Worm (Caenorhabditis elegans): ENCODE results near the gene col-146.

DNA sequence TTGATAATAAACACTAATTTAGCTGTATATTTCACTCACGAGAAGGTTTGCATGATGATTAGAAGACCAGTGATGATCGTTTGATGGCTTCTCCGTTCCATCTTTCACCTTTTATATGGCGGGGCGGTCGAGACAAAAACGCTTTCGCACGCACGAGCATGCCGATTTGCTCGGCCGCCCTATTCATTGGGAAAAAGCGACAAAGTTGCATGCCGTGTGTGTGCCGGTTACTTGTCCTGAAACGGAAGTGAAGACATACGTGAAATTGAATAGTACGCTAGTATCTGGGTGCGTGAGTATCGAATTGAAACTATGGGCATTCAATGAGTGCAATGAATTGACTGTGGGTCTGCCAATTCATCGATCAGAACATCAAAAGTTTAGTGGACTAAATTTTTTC is 6.9 kb upstream of the col-146 start, which contains the start of gene idpc-5:
- TF ChIP-seq nhr-232 (tag; optimal IDR thresholded peaks at IDR 0.05) (no peak), pqm-1 (tag; optimal IDR thresholded peaks at IDR 0.05) (no peak), tbx-7 (tag; optimal IDR thresholded peaks at IDR 0.05) (no peak), ama-1 (optimal IDR thresholded peaks at IDR 0.05) (no peak), madf-2 (tag; optimal IDR thresholded peaks at IDR 0.05) (no peak), nhr-11 (tag; optimal IDR thresholded peaks at IDR 0.05) (no peak), mec-3 (tag; optimal IDR thresholded peaks at IDR 0.05; ENCODE audit: borderline replicate concordance) (no peak), ceh-22 (tag; optimal IDR thresholded peaks at IDR 0.05) (no peak), K09A11.1 (tag; optimal IDR thresholded peaks at IDR 0.05; ENCODE audit: insufficient read depth) (no peak), syd-9 (tag; optimal IDR thresholded peaks at IDR 0.05) (no peak)
